Worm (Caenorhabditis elegans) whole organism, L2 larva: ENCODE results near the gene F17E9.16.

Experiments used
- fos-1 ChIP-seq: fragments of 150-350 bp; optimal IDR thresholded peaks from 2 replicates; lab custom pipeline; 2014; ENCODE audit warnings: missing biosample characterization, missing genetic modification characterization
- nhr-11 ChIP-seq: fragments of 150-350 bp; optimal IDR thresholded peaks from 2 replicates; lab custom pipeline; 2014; ENCODE audit warnings: missing biosample characterization, missing genetic modification characterization
- nhr-12 ChIP-seq: fragments of 150-350 bp; optimal IDR thresholded peaks from 2 replicates; lab custom pipeline; 2014; ENCODE audit warnings: missing biosample characterization, missing genetic modification characterization
- ztf-11 ChIP-seq: sonication (generic microtip); optimal IDR thresholded peaks from 2 replicates; lab custom pipeline; 2017; ENCODE audit warnings: missing biosample characterization, missing genetic modification characterization

ce11 chrIV:8357299-8357698 is 5.2 kb downstream of the F17E9.16 start:
- no peak for TF ChIP-seq nhr-12 (tag; lab: Kevin White, UChicago)
- no peak for TF ChIP-seq ztf-11 (tag; lab: Kevin White, UChicago)
- no peak for TF ChIP-seq nhr-11 (tag; lab: Kevin White, UChicago)
- no peak for TF ChIP-seq fos-1 (tag; lab: Kevin White, UChicago)
